Worm (Caenorhabditis elegans): ENCODE data around the gene Y61A9LA.1.
A peak's percentile ranks its signal among the peaks of the same experiment; 100 is the strongest.

The Y61A9LA.1 gene

ce11 chrV:4623535-4623934 lies 38.4 kb downstream of the Y61A9LA.1 start:
- TF ChIP-seq fkh-3 (tag; optimal IDR thresholded peaks at IDR 0.05) (no peak), lsl-1 (GFP tag; optimal IDR thresholded peaks at IDR 0.05) (no peak)

DNA sequence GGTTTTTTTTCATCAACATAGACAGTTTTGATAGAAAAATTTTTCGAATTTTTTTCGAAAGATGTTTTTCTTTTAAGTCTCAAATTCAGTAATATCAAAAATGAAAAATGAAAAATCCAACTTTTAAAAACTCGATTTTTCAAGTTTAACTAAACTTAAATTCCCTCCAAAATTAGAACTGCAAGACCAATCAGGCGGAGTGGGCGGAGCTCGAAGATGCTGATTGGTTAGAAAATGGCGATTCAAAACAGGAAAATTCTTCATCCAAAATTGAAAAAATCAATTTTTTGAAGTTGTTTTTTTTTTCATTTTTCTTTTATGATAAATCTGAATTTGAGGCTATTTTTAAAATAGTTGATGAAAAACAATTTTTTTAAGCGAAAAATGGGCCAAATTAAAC lies 39.6 kb downstream of the Y61A9LA.1 start:
- TF ChIP-seq dox-1 (GFP tag; IDR thresholded peaks at IDR 0.05) (no peak), nfyb-1 (GFP tag; IDR thresholded peaks at IDR 0.05) (peak; percentile 75), unc-62 (GFP tag; optimal IDR thresholded peaks at IDR 0.05) (no peak), attf-5 (GFP tag; optimal IDR thresholded peaks at IDR 0.05) (no peak), cebp-2 (GFP tag; IDR thresholded peaks at IDR 0.05) (no peak)

- TF ChIP-seq bed-2 (GFP tag; IDR thresholded peaks at IDR 0.05) (no peak), ceh-27 (GFP tag; optimal IDR thresholded peaks at IDR 0.05) (no peak)
Observed at ce11 chrV:4626344-4626743, 41.2 kb downstream of the Y61A9LA.1 start.

DNA sequence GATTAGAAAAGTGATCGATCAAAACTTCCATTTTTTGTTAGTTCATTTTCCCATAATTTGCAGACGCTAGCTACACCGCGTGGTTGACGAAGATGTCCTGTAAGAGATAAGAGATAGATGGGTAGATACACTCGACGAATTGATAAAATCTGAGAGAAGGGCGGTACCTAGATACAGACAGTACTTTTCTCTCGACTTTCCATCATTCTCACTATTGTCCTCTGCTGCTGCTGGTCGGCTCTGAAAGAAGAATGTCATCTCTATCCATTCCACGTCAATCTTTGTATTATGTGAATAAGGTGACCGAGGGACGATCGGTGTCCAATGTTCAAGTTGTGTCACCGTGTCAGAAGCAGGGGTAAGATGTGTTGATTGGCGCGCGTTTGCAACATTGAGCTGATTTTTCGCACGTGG lies 43.4 kb downstream of the Y61A9LA.1 start, which contains the start of gene pmt-2:
Gene pmt-2, plus strand, starts transcription at position 64 of the 414 bp plus-strand sequence.
- TF ChIP-seq bed-1 (GFP tag; IDR thresholded peaks at IDR 0.05) (no peak), F57C9.4 (tag; optimal IDR thresholded peaks at IDR 0.05) (peak; percentile 14), nhr-27 (tag; optimal IDR thresholded peaks at IDR 0.05) (peak; percentile 5), ccch-3 (GFP tag; optimal IDR thresholded peaks at IDR 0.05) (no peak), snpc-3.4 (tag; optimal IDR thresholded peaks at IDR 0.05) (no peak), ztf-26 (tag; optimal IDR thresholded peaks at IDR 0.05) (peak; percentile 35), lin-40 (tag; optimal IDR thresholded peaks at IDR 0.05) (peak; percentile 21), madf-3 (GFP tag; IDR thresholded peaks at IDR 0.05) (0 out of 2 replicates have a peak, but pooled peaks have one; percentile 16), lin-26 (GFP tag; IDR thresholded peaks at IDR 0.05) (0 out of 2 replicates have a peak, but pooled peaks have one; percentile 11), nhr-80 (tag; optimal IDR thresholded peaks at IDR 0.05) (peak; percentile 71), chd-7 (tag; optimal IDR thresholded peaks at IDR 0.05) (peak; percentile 10), cebp-1 (GFP tag; IDR thresholded peaks at IDR 0.05) (no peak), cebp-1 (tag; optimal IDR thresholded peaks at IDR 0.05) (peak; percentile 4), C17E4.6 (GFP tag; IDR thresholded peaks at IDR 0.05) (no peak), rec-8 (tag; optimal IDR thresholded peaks at IDR 0.05) (no peak), let-607 (tag; optimal IDR thresholded peaks at IDR 0.05) (peak in 1 of 2 experiments; percentile 54), B0336.3 (GFP tag; IDR thresholded peaks at IDR 0.05) (0 out of 2 replicates have a peak, but pooled peaks have one; percentile 54), atf-7 (tag; optimal IDR thresholded peaks at IDR 0.05) (peak; percentile 48)

DNA sequence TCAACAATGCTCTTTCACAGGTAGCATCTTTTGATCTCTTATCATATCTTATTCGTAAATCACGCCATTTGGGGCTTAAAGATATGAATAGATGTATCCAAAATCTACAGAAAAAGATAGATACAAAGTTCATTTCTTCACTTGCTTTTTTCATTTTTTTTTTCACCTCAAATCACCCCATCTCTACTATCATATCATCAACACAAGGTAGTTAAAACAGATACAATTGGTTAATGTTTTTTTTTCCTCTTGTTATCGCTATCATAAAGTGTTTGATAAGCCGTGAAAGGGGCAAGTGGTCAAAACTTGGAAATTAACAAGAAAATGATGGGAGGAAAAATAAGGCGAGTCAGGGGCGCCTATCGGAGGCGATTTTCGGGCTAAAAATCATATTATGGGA lies 45.2 kb downstream of the Y61A9LA.1 start:
- TF ChIP-seq nhr-80 (tag; optimal IDR thresholded peaks at IDR 0.05) (peak; percentile 60), rec-8 (tag; optimal IDR thresholded peaks at IDR 0.05) (no peak)

ce11 chrV:4632808-4633207 lies 47.7 kb downstream of the Y61A9LA.1 start:
- TF ChIP-seq ceh-58 (GFP tag; IDR thresholded peaks at IDR 0.05) = 0 out of 2 replicates have a peak, but pooled peaks have one; percentile 81
- peak; percentile 51; the same call in 1 of the 2 replicates for TF ChIP-seq rcor-1 (GFP tag; IDR thresholded peaks at IDR 0.05)
- TF ChIP-seq bed-1 (GFP tag; IDR thresholded peaks at IDR 0.05) = peak; percentile 88; the same call in 1 of the 2 replicates
- TF ChIP-seq nhr-90 (tag; optimal IDR thresholded peaks at IDR 0.05) = peak; percentile 1
- 0 out of 2 replicates have a peak, but pooled peaks have one; percentile 84 for TF ChIP-seq nhr-120 (GFP tag; IDR thresholded peaks at IDR 0.05)
- peak; percentile 71 for TF ChIP-seq attf-6 (GFP tag; IDR thresholded peaks at IDR 0.05)
- 0 out of 2 replicates have a peak, but pooled peaks have one; percentile 65 for TF ChIP-seq ztf-28 (GFP tag; IDR thresholded peaks at IDR 0.05)
- peak; percentile 39; the same call in 1 of the 2 replicates for TF ChIP-seq egrh-3 (GFP tag; IDR thresholded peaks at IDR 0.05)
- TF ChIP-seq B0261.1 (tag; optimal IDR thresholded peaks at IDR 0.05) = peak; percentile 33
- TF ChIP-seq D2030.7 (GFP tag; IDR thresholded peaks at IDR 0.05) = peak; percentile 81
- TF ChIP-seq ekl-4 (GFP tag; IDR thresholded peaks at IDR 0.05) = peak; percentile 82
- TF ChIP-seq pbrm-1 (GFP tag; IDR thresholded peaks at IDR 0.05) = peak; percentile 55; the same call in 1 of the 2 replicates
- peak; percentile 98 for TF ChIP-seq lin-26 (GFP tag; IDR thresholded peaks at IDR 0.05)
- TF ChIP-seq ceh-40 (GFP tag; IDR thresholded peaks at IDR 0.05) = 0 out of 2 replicates have a peak, but pooled peaks have one; percentile 46
- peak; percentile 85; the same call in 1 of the 2 replicates for TF ChIP-seq ztf-25 (GFP tag; IDR thresholded peaks at IDR 0.05)
- TF ChIP-seq hmg-20 (GFP tag; IDR thresholded peaks at IDR 0.05) = peak; percentile 36; the same call in 1 of the 2 replicates

Data from whole organism, young adult.